Worm (Caenorhabditis elegans): Measurements from ENCODE around the gene Y2H9A.4.

The Y2H9A.4 gene

DNA sequence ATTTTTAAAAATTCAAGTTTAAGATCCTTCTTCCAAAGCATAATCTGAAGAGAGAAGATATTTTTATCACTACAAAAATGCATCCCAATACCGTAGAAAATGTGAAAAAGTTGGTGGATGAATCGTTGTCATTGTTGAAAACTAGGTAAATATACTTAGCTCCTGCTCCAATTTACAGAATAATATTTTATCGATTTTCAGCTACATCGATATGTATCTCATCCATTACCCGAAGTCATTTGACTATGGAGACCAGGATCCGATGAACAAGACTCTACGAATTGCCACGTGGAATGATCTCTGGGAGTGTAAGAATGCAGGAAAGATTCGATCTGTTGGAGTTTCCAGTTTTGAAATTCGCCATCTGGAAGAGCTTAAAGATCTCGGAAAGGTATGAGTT is 37.3 kb upstream of the Y2H9A.4 start:
- no peak for TF ChIP-seq Y67H2A.10 (GFP tag; conservative IDR thresholded peaks at IDR 0.05)
- TF ChIP-seq attf-3 (GFP tag; conservative IDR thresholded peaks at IDR 0.05): 0 out of 2 replicates have a peak, but pooled peaks have one; percentile 6
- TF ChIP-seq Y53G8AR.9 (GFP tag; conservative IDR thresholded peaks at IDR 0.05): 0 out of 2 replicates have a peak, but pooled peaks have one; percentile 46
- no peak for TF ChIP-seq tbx-9 (tag; optimal IDR thresholded peaks at IDR 0.05; ENCODE audit: borderline replicate concordance)

DNA sequence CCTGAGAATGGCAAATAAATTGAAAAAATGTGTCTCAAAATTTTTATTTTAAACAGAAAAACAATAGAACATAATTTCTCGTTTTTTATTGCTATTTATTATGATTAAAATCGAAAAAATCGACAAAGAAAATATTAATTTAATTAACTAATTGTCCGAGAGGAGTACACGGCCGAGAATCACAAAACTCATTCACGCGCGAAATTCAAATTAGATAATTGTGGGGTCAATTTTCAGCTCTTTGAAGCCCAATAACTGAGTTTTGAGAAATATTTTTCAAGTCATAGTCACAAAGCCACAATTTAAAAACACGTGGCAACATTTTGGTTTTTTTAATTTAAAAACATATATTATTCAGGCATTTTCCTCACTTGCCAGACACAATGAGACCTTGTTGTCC is 36.6 kb upstream of the Y2H9A.4 start:
- TF ChIP-seq xnd-1 (tag; optimal IDR thresholded peaks at IDR 0.05) (peak; percentile 35), zfh-2 (GFP tag; conservative IDR thresholded peaks at IDR 0.05) (no peak), hrde-1 (tag; optimal IDR thresholded peaks at IDR 0.05; ENCODE audit: borderline replicate concordance) (no peak), chd-7 (tag; optimal IDR thresholded peaks at IDR 0.05) (no peak), lin-35 (GFP tag; optimal IDR thresholded peaks at IDR 0.05) (peak in 2 of 3 experiments; percentile 5 to 67), lin-54 (GFP tag; optimal IDR thresholded peaks at IDR 0.05) (peak; percentile 83), madf-8 (GFP tag; conservative IDR thresholded peaks at IDR 0.05) (peak; percentile 41; the same call in 1 of the 2 replicates), hsf-1 (GFP tag; IDR thresholded peaks at IDR 0.05) (no peak), efl-1 (GFP tag; optimal IDR thresholded peaks at IDR 0.05) (peak; percentile 48), unc-130 (GFP tag; optimal IDR thresholded peaks at IDR 0.05) (peak; percentile 5), aptf-2 (GFP tag; conservative IDR thresholded peaks at IDR 0.05) (0 out of 2 replicates have a peak, but pooled peaks have one; percentile 23), egl-18 (GFP tag; IDR thresholded peaks at IDR 0.05) (no peak), F39B2.1 (GFP tag; IDR thresholded peaks at IDR 0.05) (no peak), ztf-28 (GFP tag; IDR thresholded peaks at IDR 0.05) (0 out of 2 replicates have a peak, but pooled peaks have one; percentile 11), dpl-1 (GFP tag; optimal IDR thresholded peaks at IDR 0.05) (peak; percentile 26), lsl-1 (GFP tag; optimal IDR thresholded peaks at IDR 0.05) (peak; percentile 20), sptf-2 (GFP tag; optimal IDR thresholded peaks at IDR 0.05) (no peak), lag-1 (GFP tag; IDR thresholded peaks at IDR 0.05) (no peak), nhr-27 (tag; optimal IDR thresholded peaks at IDR 0.05) (no peak), ceh-91 (GFP tag; IDR thresholded peaks at IDR 0.05) (peak; percentile 37; the same call in 1 of the 2 replicates), attf-3 (GFP tag; conservative IDR thresholded peaks at IDR 0.05) (0 out of 2 replicates have a peak, but pooled peaks have one; percentile 13), mes-4 (tag; optimal IDR thresholded peaks at IDR 0.05) (no peak), ZK185.1 (tag; optimal IDR thresholded peaks at IDR 0.05; ENCODE audit: poor library complexity, severe bottlenecking) (peak; percentile 9)

DNA sequence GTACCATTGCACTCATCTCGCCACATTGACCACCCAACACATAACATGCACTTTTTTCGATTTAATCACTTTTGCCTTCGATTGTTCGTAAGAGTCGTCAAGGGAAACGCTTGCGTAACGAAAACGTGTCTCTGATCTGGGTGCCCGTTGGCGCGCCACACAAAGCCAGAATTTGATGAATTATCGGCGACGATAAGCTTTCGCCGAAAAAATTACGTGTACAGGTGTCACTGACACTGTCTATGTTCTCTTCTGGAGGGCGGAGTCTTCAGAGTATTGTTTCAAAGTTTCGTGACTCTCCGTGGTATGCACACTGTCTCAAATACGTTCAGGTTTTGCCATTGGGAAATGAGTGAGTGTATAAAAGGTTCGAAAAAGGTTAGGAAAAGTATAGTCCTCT is 35.0 kb upstream of the Y2H9A.4 start, which contains the start of gene F53F1.4:
TSS of gene F53F1.4 (plus strand) at position 390 of the 400 bp plus-strand sequence.
- no peak for TF ChIP-seq lag-1 (GFP tag; IDR thresholded peaks at IDR 0.05)
- 0 out of 2 replicates have a peak, but pooled peaks have one; percentile 37 for TF ChIP-seq ztf-28 (GFP tag; IDR thresholded peaks at IDR 0.05)

DNA sequence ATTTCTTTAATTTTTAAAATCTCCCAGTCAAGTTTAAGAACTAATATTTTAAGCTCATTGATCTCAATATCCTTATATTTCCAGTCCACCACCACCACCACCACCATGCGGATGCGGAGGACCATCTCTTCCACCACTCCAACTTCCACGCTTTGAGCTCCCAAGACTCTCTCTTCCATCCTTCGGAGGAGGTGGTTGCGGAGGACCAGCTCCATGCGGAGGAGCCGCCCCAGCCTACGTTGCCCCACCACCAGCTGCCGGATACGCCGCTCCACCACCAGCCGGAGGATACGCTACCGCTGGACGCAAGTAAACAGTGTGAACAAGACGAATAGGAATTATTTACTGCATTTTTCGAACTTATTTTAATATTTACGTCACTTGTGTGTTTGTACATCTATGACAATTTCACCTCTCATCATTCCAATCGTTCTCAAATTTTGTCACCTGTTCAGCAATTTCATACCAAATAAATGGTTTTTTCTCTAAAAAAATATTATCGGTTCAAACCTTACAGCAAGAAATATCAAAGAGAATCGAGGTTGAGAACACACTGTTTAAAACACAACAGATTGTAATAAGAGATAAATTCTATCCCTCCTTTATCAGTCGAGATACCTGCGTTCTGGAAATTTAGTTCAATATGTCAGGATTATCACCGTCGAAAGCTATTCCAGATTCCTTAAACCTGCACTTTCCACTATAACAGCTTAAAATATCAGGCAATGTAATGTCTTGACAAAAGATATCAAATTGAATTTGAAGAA is 34.3 kb upstream of the Y2H9A.4 start:
- TF ChIP-seq F33H1.4 (GFP tag; IDR thresholded peaks at IDR 0.05) (no peak), ztf-6 (GFP tag; IDR thresholded peaks at IDR 0.05) (no peak), snpc-1.3 (tag; optimal IDR thresholded peaks at IDR 0.05; ENCODE audit: insufficient read depth) (no peak), egrh-3 (GFP tag; IDR thresholded peaks at IDR 0.05) (peak; percentile 87), snpc-4 (GFP tag; optimal IDR thresholded peaks at IDR 0.05) (no peak), snpc-4 (tag; optimal IDR thresholded peaks at IDR 0.05) (no peak), zfh-2 (GFP tag; conservative IDR thresholded peaks at IDR 0.05) (peak; percentile 91), mxl-1 (tag; optimal IDR thresholded peaks at IDR 0.05) (no peak), nhr-90 (tag; optimal IDR thresholded peaks at IDR 0.05) (no peak)
